Worm (Caenorhabditis elegans) whole organism, late embryonic: ENCODE measurements around the gene cdh-8.

ENCODE experiments used
- K02D7.2 ChIP-seq: sonication (generic microtip); optimal IDR thresholded peaks from 2 replicates; lab custom pipeline; 2017; ENCODE audit warnings: mild to moderate bottlenecking, missing genetic modification characterization, missing compliant biosample characterization
- ceh-22 ChIP-seq: sonication (generic microtip); optimal IDR thresholded peaks from 2 replicates; lab custom pipeline; 2017; ENCODE audit warnings: missing biosample characterization, missing genetic modification characterization
- fkh-10 ChIP-seq: fragments of 150-350 bp; optimal IDR thresholded peaks from 2 replicates; lab custom pipeline; 2014; ENCODE audit warnings: missing biosample characterization, missing genetic modification reagents, missing genetic modification characterization
- hlh-15 ChIP-seq: sonication (generic microtip); optimal IDR thresholded peaks from 2 replicates; lab custom pipeline; 2016; ENCODE audit warnings: missing genetic modification characterization, missing compliant biosample characterization
- nfya-1 ChIP-seq: sonication (generic microtip); optimal IDR thresholded peaks from 2 replicates; lab custom pipeline; 2017; ENCODE audit warnings: missing genetic modification characterization, mild to moderate bottlenecking, missing compliant biosample characterization, antibody characterized with exemption, moderate library complexity
- nhr-11 ChIP-seq: fragments of 150-350 bp; optimal IDR thresholded peaks from 2 replicates; lab custom pipeline; 2014; ENCODE audit warnings: missing biosample characterization, missing genetic modification characterization
- pqm-1 ChIP-seq: sonication (generic microtip); optimal IDR thresholded peaks from 2 replicates; lab custom pipeline; 2016; ENCODE audit warnings: missing genetic modification characterization, missing compliant biosample characterization
- unc-42 ChIP-seq: sonication (generic microtip); optimal IDR thresholded peaks from 2 replicates; lab custom pipeline; 2016; ENCODE audit warnings: missing genotype, missing genetic modification characterization, missing compliant biosample characterization

- TF ChIP-seq nfya-1 (tag; lab: Kevin White, UChicago) (no peak), K02D7.2 (tag; lab: Kevin White, UChicago) (no peak), pqm-1 (tag; lab: Kevin White, UChicago) (no peak), ceh-22 (tag; lab: Kevin White, UChicago) (no peak), fkh-10 (GFP tag; lab: Kevin White, UChicago) (no peak), unc-42 (no peak), nhr-11 (tag; lab: Kevin White, UChicago) (no peak), hlh-15 (tag; lab: Kevin White, UChicago) (no peak)
These were observed 34.5 kb upstream of the cdh-8 start for ce11 chrIV:305101-305500.
